Fruit fly (Drosophila melanogaster): ENCODE results near the gene sba.

The sba gene

dm6 chr3R:23920874-23921539, 1.8 kb downstream of the sba start (continued):
- TF ChIP-seq PHDP (tag; optimal IDR thresholded peaks at IDR 0.05) (peak; percentile 55), CG4820 (GFP tag; optimal IDR thresholded peaks at IDR 0.05) (peak; percentile 88), CG12744 (GFP tag; optimal IDR thresholded peaks at IDR 0.05) (peak; percentile 31), CG17912 (GFP tag; optimal IDR thresholded peaks at IDR 0.05) (no peak), lov (optimal IDR thresholded peaks at IDR 0.05) (no peak), lov (GFP tag; IDR thresholded peaks at IDR 0.05) (no peak), sens (GFP tag) (peak; percentile 84), E2f1 (GFP tag; IDR thresholded peaks at IDR 0.05) (peak; percentile 56; the same call in 1 of the 2 replicates), row (GFP tag; IDR thresholded peaks at IDR 0.05) (peak; percentile 76), CG13775 (GFP tag; optimal IDR thresholded peaks at IDR 0.05) (no peak), CG32767 (GFP tag; IDR thresholded peaks at IDR 0.05) (0 out of 2 replicates have a peak, but pooled peaks have one; percentile 11), sisA (GFP tag; IDR thresholded peaks at IDR 0.05) (0 out of 2 replicates have a peak, but pooled peaks have one; percentile 24), Dfd (GFP tag; optimal IDR thresholded peaks at IDR 0.05) (no peak), ftz-f1 (GFP tag; optimal IDR thresholded peaks at IDR 0.05) (peak; percentile 79), Awh (GFP tag; IDR thresholded peaks at IDR 0.05) (peak; percentile 64), insv (GFP tag; optimal IDR thresholded peaks at IDR 0.05) (no peak), CG17328 (GFP tag; IDR thresholded peaks at IDR 0.05) (peak; percentile 48; the same call in 1 of the 2 replicates), nmo (GFP tag; optimal IDR thresholded peaks at IDR 0.05) (no peak), HLH4C (GFP tag; IDR thresholded peaks at IDR 0.05; ENCODE audit: partially characterized antibody) (no peak), zfh2 (GFP tag; optimal IDR thresholded peaks at IDR 0.05) (peak; percentile 74), gfzf (GFP tag; optimal IDR thresholded peaks at IDR 0.05) (no peak), CG18011 (GFP tag; optimal IDR thresholded peaks at IDR 0.05) (peak; percentile 17), sr (GFP tag; IDR thresholded peaks at IDR 0.05) (no peak), mirr (GFP tag; optimal IDR thresholded peaks at IDR 0.05) (peak; percentile 87), CG10654 (GFP tag; optimal IDR thresholded peaks at IDR 0.05) (no peak), CG7963 (GFP tag; IDR thresholded peaks at IDR 0.05; ENCODE audit: partially characterized antibody) (no peak), run (tag; optimal IDR thresholded peaks at IDR 0.05) (peak; percentile 20), B-H2 (GFP tag; optimal IDR thresholded peaks at IDR 0.05) (peak; percentile 85), Gug (GFP tag; IDR thresholded peaks at IDR 0.05) (peak; percentile 42; the same call in 1 of the 4 replicates), E2f2 (GFP tag; IDR thresholded peaks at IDR 0.05) (peak; percentile 9; the same call in 1 of the 2 replicates), CG3281 (GFP tag; optimal IDR thresholded peaks at IDR 0.05) (peak; percentile 54), CG4424 (GFP tag; optimal IDR thresholded peaks at IDR 0.05) (no peak), CG9817 (tag; optimal IDR thresholded peaks at IDR 0.05) (peak; percentile 72), pan (optimal IDR thresholded peaks at IDR 0.05) (no peak), pan (GFP tag; optimal IDR thresholded peaks at IDR 0.05 in 1 of 2, IDR thresholded peaks at IDR 0.05 in 1 of 2) (peak in 1 of 2 experiments; percentile 38), CG30020 (tag; optimal IDR thresholded peaks at IDR 0.05) (no peak), fru (optimal IDR thresholded peaks at IDR 0.05) (no peak), Camta (GFP tag; optimal IDR thresholded peaks at IDR 0.05) (no peak), gem (tag; optimal IDR thresholded peaks at IDR 0.05) (peak; percentile 39), Mrtf (GFP tag; IDR thresholded peaks at IDR 0.05) (no peak), odd (GFP tag; optimal IDR thresholded peaks at IDR 0.05) (no peak), Fer3 (tag; optimal IDR thresholded peaks at IDR 0.05) (peak; percentile 69), CG18599 (GFP tag; optimal IDR thresholded peaks at IDR 0.05) (peak; percentile 84), CG14667 (GFP tag; IDR thresholded peaks at IDR 0.05) (no peak), CG10147 (GFP tag; optimal IDR thresholded peaks at IDR 0.05) (peak; percentile 60), NfI (GFP tag; optimal IDR thresholded peaks at IDR 0.05) (peak; percentile 58), Bgb (GFP tag; IDR thresholded peaks at IDR 0.05; ENCODE audit: partially characterized antibody) (no peak), eyg (GFP tag; optimal IDR thresholded peaks at IDR 0.05) (no peak), B-H1 (GFP tag; IDR thresholded peaks at IDR 0.05) (peak; percentile 30; the same call in 1 of the 3 replicates), btn (GFP tag; optimal IDR thresholded peaks at IDR 0.05) (no peak), Poxn (GFP tag; IDR thresholded peaks at IDR 0.05) (0 out of 2 replicates have a peak, but pooled peaks have one; percentile 28)

Measured in whole organism, embryonic.